Worm (Caenorhabditis elegans) whole organism, young adult: ENCODE measurements around the gene C48B4.13.

ENCODE experiments used
- B0019.2 ChIP-seq: fragments of 200-800 bp; sonication (Bioruptor generic); conservative IDR thresholded peaks from 2 replicates; pipeline ENCODE4 v1.3.6; 2022; ENCODE audit warnings: missing genetic modification reagents, missing genetic modification characterization, missing compliant biosample characterization
- B0336.3 ChIP-seq: fragments of 200-800 bp; sonication (Bioruptor generic); IDR thresholded peaks from 2 replicates; pipeline ENCODE4 v1.3.6; 2022; ENCODE audit warnings: missing genetic modification characterization, missing compliant biosample characterization
- D2030.7 ChIP-seq: fragments of 200-800 bp; sonication (Bioruptor generic); IDR thresholded peaks from 2 replicates; pipeline ENCODE4 v1.3.6; 2022; ENCODE audit warnings: missing genetic modification reagents, missing genetic modification characterization, missing compliant biosample characterization
- F22D6.2 ChIP-seq: sonication (generic microtip); optimal IDR thresholded peaks from 2 replicates; lab custom pipeline; 2016; ENCODE audit warnings: mild to moderate bottlenecking, missing genetic modification characterization, missing compliant biosample characterization
- F23B12.7 ChIP-seq: sonication (generic microtip); optimal IDR thresholded peaks from 2 replicates; lab custom pipeline; 2017; ENCODE audit warnings: missing genetic modification characterization, mild to moderate bottlenecking, missing compliant biosample characterization, antibody characterized with exemption, moderate library complexity; ENCODE audit not compliant: insufficient read depth
- F33H1.4 ChIP-seq: fragments of 200-800 bp; sonication (Bioruptor generic); IDR thresholded peaks from 2 replicates; pipeline ENCODE4 v1.3.6; 2022; ENCODE audit warnings: missing genetic modification reagents, missing genetic modification characterization, missing compliant biosample characterization
- F37B4.10 ChIP-seq: fragments of 200-800 bp; sonication (Bioruptor generic); IDR thresholded peaks from 2 replicates; pipeline ENCODE4 v1.3.6; 2022; ENCODE audit warnings: missing genetic modification characterization, missing compliant biosample characterization
- K12H6.12 ChIP-seq: fragments of 200-800 bp; sonication (Bioruptor generic); optimal IDR thresholded peaks from 2 replicates; lab custom pipeline; 2018; ENCODE audit warnings: mild to moderate bottlenecking, missing genetic modification characterization, missing compliant biosample characterization
- Y67H2A.10 ChIP-seq: fragments of 200-800 bp; sonication (Bioruptor generic); conservative IDR thresholded peaks from 2 replicates; pipeline ENCODE4 v1.3.6; 2022; ENCODE audit warnings: missing genetic modification reagents, missing genetic modification characterization, missing compliant biosample characterization
- ZK185.1 ChIP-seq: sonication (generic microtip); optimal IDR thresholded peaks from 2 replicates; lab custom pipeline; 2016; ENCODE audit warnings: mild to moderate bottlenecking, missing genetic modification characterization, missing compliant biosample characterization; ENCODE audit not compliant: poor library complexity, severe bottlenecking
- atf-7 ChIP-seq: sonication (generic microtip); optimal IDR thresholded peaks from 2 replicates; lab custom pipeline; 2017; ENCODE audit warnings: mild to moderate bottlenecking, missing genetic modification characterization, missing compliant biosample characterization
- athp-1 ChIP-seq: sonication (generic microtip); optimal IDR thresholded peaks from 2 replicates; lab custom pipeline; 2017; ENCODE audit warnings: mild to moderate bottlenecking, missing genetic modification characterization, missing compliant biosample characterization
- attf-3 ChIP-seq: fragments of 200-800 bp; sonication (Bioruptor generic); conservative IDR thresholded peaks from 2 replicates; pipeline ENCODE4 v1.3.6; 2022; ENCODE audit warnings: missing genetic modification reagents, missing genetic modification characterization, missing compliant biosample characterization
- cebp-2 ChIP-seq: fragments of 200-800 bp; sonication (Bioruptor generic); IDR thresholded peaks from 2 replicates; pipeline ENCODE4 v1.3.6; 2022; ENCODE audit warnings: missing genetic modification characterization, missing compliant biosample characterization
- ceh-100 ChIP-seq: fragments of 200-800 bp; sonication (Bioruptor generic); IDR thresholded peaks from 2 replicates; pipeline ENCODE4 v1.3.6; 2022; ENCODE audit warnings: missing genetic modification reagents, missing genetic modification characterization, missing compliant biosample characterization
- ceh-27 ChIP-seq: fragments of 200-800 bp; sonication (Bioruptor generic); optimal IDR thresholded peaks from 2 replicates; lab custom pipeline; 2018; ENCODE audit warnings: mild to moderate bottlenecking, missing genetic modification characterization, moderate library complexity, missing compliant biosample characterization
- egl-44 ChIP-seq: fragments of 200-800 bp; sonication (Bioruptor generic); IDR thresholded peaks from 2 replicates; pipeline ENCODE4 v1.3.6; 2022; ENCODE audit warnings: missing genetic modification reagents, missing genetic modification characterization, missing compliant biosample characterization
- ets-4 ChIP-seq: fragments of 200-800 bp; sonication (Bioruptor generic); optimal IDR thresholded peaks from 2 replicates; lab custom pipeline; 2018; ENCODE audit warnings: mild to moderate bottlenecking, missing genetic modification characterization, missing compliant biosample characterization
- fkh-3 ChIP-seq: sonication (generic microtip); optimal IDR thresholded peaks from 2 replicates; lab custom pipeline; 2016; ENCODE audit warnings: mild to moderate bottlenecking, missing genetic modification characterization, missing compliant biosample characterization
- gei-17 ChIP-seq: fragments of 200-800 bp; sonication (Bioruptor generic); optimal IDR thresholded peaks from 2 replicates; lab custom pipeline; 2018; ENCODE audit warnings: mild to moderate bottlenecking, missing genetic modification characterization, missing compliant biosample characterization
- hsf-1 ChIP-seq: fragments of 200-800 bp; sonication (Bioruptor generic); IDR thresholded peaks from 2 replicates; pipeline ENCODE4 v1.3.6; 2022; ENCODE audit warnings: missing genetic modification reagents, missing genetic modification characterization, missing compliant biosample characterization
- lag-1 ChIP-seq: fragments of 200-800 bp; sonication (Bioruptor generic); IDR thresholded peaks from 2 replicates; pipeline ENCODE4 v1.3.6; 2022; ENCODE audit warnings: missing genetic modification reagents, missing genetic modification characterization, missing compliant biosample characterization
- let-607 ChIP-seq, 2 experiments: fragments of 200-800 bp in 1 of 2; sonication (Bioruptor generic) in 1 of 2; sonication (generic microtip) in 1 of 2; optimal IDR thresholded peaks; 2 replicates each; lab custom pipeline; 2016 to 2018; ENCODE audit warnings: mild to moderate bottlenecking in 2 of 2, missing compliant biosample characterization in 2 of 2, missing genetic modification characterization in 2 of 2, moderate library complexity in 2 of 2, missing genotype in 1 of 2
- lin-40 ChIP-seq: sonication (generic microtip); optimal IDR thresholded peaks from 2 replicates; lab custom pipeline; 2016; ENCODE audit warnings: missing genetic modification characterization, mild to moderate bottlenecking, missing compliant biosample characterization, missing genotype, missing genetic modification reagents
- mcd-1 ChIP-seq: fragments of 200-800 bp; sonication (Bioruptor generic); IDR thresholded peaks from 2 replicates; pipeline ENCODE4 v1.3.6; 2022; ENCODE audit warnings: missing genetic modification reagents, missing genetic modification characterization, missing compliant biosample characterization
- mel-28 ChIP-seq: sonication (generic microtip); optimal IDR thresholded peaks from 2 replicates; lab custom pipeline; 2016; ENCODE audit warnings: borderline replicate concordance, mild to moderate bottlenecking, missing genetic modification characterization, missing compliant biosample characterization
- mes-4 ChIP-seq: sonication (generic microtip); optimal IDR thresholded peaks from 2 replicates; lab custom pipeline; 2016; ENCODE audit warnings: missing genotype, missing genetic modification characterization, missing compliant biosample characterization
- mxl-1 ChIP-seq: sonication (generic microtip); optimal IDR thresholded peaks from 2 replicates; lab custom pipeline; 2016; ENCODE audit warnings: missing genetic modification characterization, missing compliant biosample characterization
- nfya-1 ChIP-seq: sonication (generic microtip); optimal IDR thresholded peaks from 2 replicates; lab custom pipeline; 2017; ENCODE audit warnings: antibody characterized with exemption, missing compliant biosample characterization, missing genetic modification characterization, borderline replicate concordance; ENCODE audit not compliant: insufficient read depth
- nfya-2 ChIP-seq: fragments of 200-800 bp; sonication (Bioruptor generic); IDR thresholded peaks from 2 replicates; pipeline ENCODE4 v1.3.6; 2022; ENCODE audit warnings: missing genetic modification reagents, missing genetic modification characterization, missing compliant biosample characterization
- nfyb-1 ChIP-seq: fragments of 200-800 bp; sonication (Bioruptor generic); IDR thresholded peaks from 2 replicates; pipeline ENCODE4 v1.3.6; 2022; ENCODE audit warnings: missing genetic modification reagents, missing genetic modification characterization, missing compliant biosample characterization
- nhr-120 ChIP-seq: fragments of 200-800 bp; sonication (Bioruptor generic); IDR thresholded peaks from 2 replicates; pipeline ENCODE4 v1.3.6; 2022; ENCODE audit warnings: missing genetic modification characterization, missing compliant biosample characterization
- nhr-80 ChIP-seq: sonication (generic microtip); optimal IDR thresholded peaks from 2 replicates; lab custom pipeline; 2016; ENCODE audit warnings: missing genetic modification characterization, missing compliant biosample characterization
- nhr-90 ChIP-seq: sonication (generic microtip); optimal IDR thresholded peaks from 2 replicates; lab custom pipeline; 2016; ENCODE audit warnings: missing genotype, mild to moderate bottlenecking, missing genetic modification characterization, missing compliant biosample characterization
- pha-4 ChIP-seq: fragments of 150-350 bp; sonication (generic microtip); optimal IDR thresholded peaks from 2 replicates; lab custom pipeline; 2014; ENCODE audit warnings: missing biosample characterization, missing genetic modification reagents, missing genetic modification characterization
- rcor-1 ChIP-seq: fragments of 200-800 bp; sonication (Bioruptor generic); IDR thresholded peaks from 2 replicates; pipeline ENCODE4 v1.3.6; 2022; ENCODE audit warnings: missing genetic modification reagents, missing genetic modification characterization, missing compliant biosample characterization
- snpc-1.3 ChIP-seq: sonication (generic microtip); optimal IDR thresholded peaks from 2 replicates; lab custom pipeline; 2017; ENCODE audit warnings: missing genetic modification characterization, mild to moderate bottlenecking, missing compliant biosample characterization, antibody characterized with exemption, moderate library complexity, missing genotype, missing genetic modification reagents; ENCODE audit not compliant: insufficient read depth
- snpc-3.4 ChIP-seq: sonication (generic microtip); optimal IDR thresholded peaks from 2 replicates; lab custom pipeline; 2017; ENCODE audit warnings: missing genetic modification characterization, mild to moderate bottlenecking, missing compliant biosample characterization, antibody characterized with exemption, moderate library complexity, missing genotype, missing genetic modification reagents
- snpc-4 ChIP-seq, 5 experiments: fragments of 150-350 bp in 1 of 5; sonication (generic microtip) in 4 of 5; optimal IDR thresholded peaks; 2 replicates each; lab custom pipeline; 2014 to 2018; ENCODE audit warnings: missing genetic modification characterization in 5 of 5, missing biosample characterization in 3 of 5, antibody characterized with exemption in 2 of 5, mild to moderate bottlenecking in 2 of 5, missing compliant biosample characterization in 2 of 5, missing genotype in 2 of 5, moderate library complexity in 2 of 5, missing genetic modification reagents in 1 of 5
- somi-1 ChIP-seq: fragments of 200-800 bp; sonication (Bioruptor generic); optimal IDR thresholded peaks from 2 replicates; lab custom pipeline; 2018; ENCODE audit warnings: mild to moderate bottlenecking, missing genetic modification characterization, missing compliant biosample characterization
- sptf-2 ChIP-seq: fragments of 200-800 bp; sonication (Bioruptor generic); optimal IDR thresholded peaks from 2 replicates; lab custom pipeline; 2018; ENCODE audit warnings: mild to moderate bottlenecking, missing genetic modification characterization, missing compliant biosample characterization
- tbp1 ChIP-seq: fragments of 200-800 bp; sonication (Bioruptor generic); optimal IDR thresholded peaks from 2 replicates; lab custom pipeline; 2018; ENCODE audit warnings: mild to moderate bottlenecking, missing genetic modification characterization, missing compliant biosample characterization
- unc-62 ChIP-seq: fragments of 150-350 bp; optimal IDR thresholded peaks from 2 replicates; lab custom pipeline; 2014; ENCODE audit warnings: missing biosample characterization, missing genetic modification reagents, missing genetic modification characterization
- zfh-2 ChIP-seq: fragments of 200-800 bp; sonication (Bioruptor generic); conservative IDR thresholded peaks from 2 replicates; pipeline ENCODE4 v1.3.6; 2022; ENCODE audit warnings: missing genetic modification reagents, missing genetic modification characterization, missing compliant biosample characterization
- zim-3 ChIP-seq: sonication (generic microtip); optimal IDR thresholded peaks from 2 replicates; lab custom pipeline; 2017; ENCODE audit warnings: mild to moderate bottlenecking, missing genetic modification characterization, moderate library complexity, missing compliant biosample characterization
- ztf-6 ChIP-seq: fragments of 200-800 bp; sonication (Bioruptor generic); IDR thresholded peaks from 2 replicates; pipeline ENCODE4 v1.3.6; 2022; ENCODE audit warnings: missing genetic modification reagents, missing genetic modification characterization, missing compliant biosample characterization

The C48B4.13 gene

ce11 chrIII:9619079-9619761 lies 50.7 kb downstream of the C48B4.13 start, which contains the start of gene hlh-11 (continued):
- TF ChIP-seq zim-3 = no peak
- TF ChIP-seq lin-40 (tag; lab: Kevin White, UChicago) = peak; percentile 93
- peak; percentile 52 for TF ChIP-seq atf-7
- TF ChIP-seq athp-1 (tag; lab: Kevin White, UChicago) = peak; percentile 63
- TF ChIP-seq somi-1 (GFP tag; lab: Kevin White, UChicago) = peak; percentile 87
- TF ChIP-seq ceh-100 = 0 out of 2 replicates have a peak, but pooled peaks have one; percentile 8
- TF ChIP-seq egl-44 = peak; percentile 20; the same call in 1 of the 2 replicates
- TF ChIP-seq tbp1 = peak; percentile 43
- TF ChIP-seq B0336.3 (GFP tag; lab: Robert Waterston, UW) = peak; percentile 91
- TF ChIP-seq nhr-120 (GFP tag; lab: Robert Waterston, UW) = no peak
- TF ChIP-seq snpc-4 (GFP tag; optimal IDR thresholded peaks at IDR 0.05; lab: Kevin White, UChicago) = no peak
- peak; percentile 46 to 70 (median 64) for TF ChIP-seq snpc-4 (tag; optimal IDR thresholded peaks at IDR 0.05; lab: Kevin White, UChicago)
- no peak for TF ChIP-seq sptf-2
- TF ChIP-seq Y67H2A.10 (GFP tag; lab: Robert Waterston, UW) = no peak
- no peak for TF ChIP-seq F33H1.4 (GFP tag; lab: Robert Waterston, UW)
- peak; percentile 8 for TF ChIP-seq mel-28 (tag; lab: Kevin White, UChicago)
- TF ChIP-seq let-607 (tag; optimal IDR thresholded peaks at IDR 0.05; lab: Kevin White, UChicago) = peak; percentile 16 to 68
- TF ChIP-seq cebp-2 (GFP tag; lab: Robert Waterston, UW) = no peak
- no peak for TF ChIP-seq pha-4 (tag; lab: Kevin White, UChicago)
- peak; percentile 92 for TF ChIP-seq ZK185.1 (tag; lab: Kevin White, UChicago)
- TF ChIP-seq fkh-3 (tag; lab: Kevin White, UChicago) = no peak
- TF ChIP-seq nhr-90 (tag; lab: Kevin White, UChicago) = peak; percentile 74
- 0 out of 2 replicates have a peak, but pooled peaks have one; percentile 33 for TF ChIP-seq hsf-1 (GFP tag; lab: Robert Waterston, UW)
- peak; percentile 7 for TF ChIP-seq mxl-1 (tag; lab: Kevin White, UChicago)
- TF ChIP-seq ceh-27 (GFP tag; lab: Kevin White, UChicago) = peak; percentile 24
- peak; percentile 73 for TF ChIP-seq F22D6.2 (tag; lab: Kevin White, UChicago)
- peak; percentile 95 for TF ChIP-seq nhr-80 (tag; lab: Kevin White, UChicago)
- no peak for TF ChIP-seq B0019.2 (GFP tag; lab: Robert Waterston, UW)
- peak; percentile 69 for TF ChIP-seq gei-17
- TF ChIP-seq snpc-3.4 (tag; lab: Kevin White, UChicago) = peak; percentile 13
- TF ChIP-seq K12H6.12 (tag; lab: Kevin White, UChicago) = peak; percentile 93
- TF ChIP-seq F37B4.10 = no peak
- no peak for TF ChIP-seq lag-1 (GFP tag; lab: Robert Waterston, UW)
- TF ChIP-seq unc-62 = no peak
- no peak for TF ChIP-seq nfya-2 (GFP tag; lab: Robert Waterston, UW)
- TF ChIP-seq ztf-6 (GFP tag; lab: Robert Waterston, UW) = 0 out of 2 replicates have a peak, but pooled peaks have one; percentile 4
- peak; percentile 13 for TF ChIP-seq ets-4 (GFP tag; lab: Kevin White, UChicago)
- peak; percentile 52 for TF ChIP-seq F23B12.7 (tag; lab: Kevin White, UChicago)
- peak; percentile 32 for TF ChIP-seq snpc-1.3 (tag; lab: Kevin White, UChicago)
- TF ChIP-seq mes-4 (tag; lab: Kevin White, UChicago) = no peak
- peak; percentile 23; the same call in 1 of the 2 replicates for TF ChIP-seq attf-3 (GFP tag; lab: Robert Waterston, UW)
- TF ChIP-seq mcd-1 (GFP tag; lab: Robert Waterston, UW) = peak; percentile 69
- peak; percentile 98 for TF ChIP-seq zfh-2 (GFP tag; lab: Robert Waterston, UW)
- TF ChIP-seq nfyb-1 (GFP tag; lab: Robert Waterston, UW) = 0 out of 2 replicates have a peak, but pooled peaks have one; percentile 75
- TF ChIP-seq rcor-1 (GFP tag; lab: Robert Waterston, UW) = peak; percentile 27; the same call in 1 of the 2 replicates
- no peak for TF ChIP-seq D2030.7 (GFP tag; lab: Robert Waterston, UW)
- no peak for TF ChIP-seq nfya-1 (tag; lab: Kevin White, UChicago)
